Fruit fly (Drosophila melanogaster) whole organism, embryonic: Measurements from ENCODE around the gene Rab26.

Experiments used
- B-H2 ChIP-seq: fragments of 200-800 bp; sonication (Bioruptor generic); optimal IDR thresholded peaks from 2 replicates; lab custom pipeline; 2018; ENCODE audit warnings: missing biosample characterization, mild to moderate bottlenecking, missing genetic modification characterization
- CG11560 ChIP-seq: fragments of 200-800 bp; sonication (Bioruptor generic); IDR thresholded peaks from 3 replicates; pipeline ENCODE4 v1.3.6; 2022; ENCODE audit warnings: missing biosample characterization, missing genetic modification characterization
- CG11723 ChIP-seq: fragments of 200-800 bp; sonication (Bioruptor generic); optimal IDR thresholded peaks from 2 replicates; lab custom pipeline; 2017; ENCODE audit warnings: missing biosample characterization, mild to moderate bottlenecking, missing genetic modification characterization
- CG13894 ChIP-seq: fragments of 200-800 bp; sonication (Bioruptor generic); optimal IDR thresholded peaks from 3 replicates; lab custom pipeline; 2018; ENCODE audit warnings: missing biosample characterization, mild to moderate bottlenecking, missing genetic modification characterization, moderate library complexity
- CG14710 ChIP-seq: fragments of 200-800 bp; sonication (Bioruptor generic); optimal IDR thresholded peaks from 3 replicates; lab custom pipeline; 2019; ENCODE audit warnings: missing biosample characterization, mild to moderate bottlenecking, missing genetic modification characterization, moderate library complexity
- CG14860 ChIP-seq: fragments of 200-800 bp; sonication (Bioruptor generic); IDR thresholded peaks from 3 replicates; pipeline ENCODE4 v1.3.6; 2022; ENCODE audit warnings: missing biosample characterization, missing genetic modification characterization; ENCODE audit not compliant: partially characterized antibody
- CG2129 ChIP-seq: fragments of 200-800 bp; sonication (Bioruptor generic); IDR thresholded peaks from 2 replicates; pipeline ENCODE4 v1.3.6; 2022; ENCODE audit warnings: missing biosample characterization, missing genetic modification characterization; ENCODE audit not compliant: partially characterized antibody
- CG2875 ChIP-seq: fragments of 200-800 bp; sonication (Bioruptor generic); optimal IDR thresholded peaks from 2 replicates; lab custom pipeline; 2017; ENCODE audit warnings: missing biosample characterization, mild to moderate bottlenecking, missing genetic modification characterization, missing genetic modification reagents
- CG30020 ChIP-seq: fragments of 200-800 bp; optimal IDR thresholded peaks from 2 replicates; lab custom pipeline; 2019; ENCODE audit warnings: missing biosample characterization, mild to moderate bottlenecking, missing genetic modification characterization, moderate library complexity
- CG33213 ChIP-seq: fragments of 200-800 bp; sonication (Bioruptor generic); optimal IDR thresholded peaks from 3 replicates; lab custom pipeline; 2016; ENCODE audit warnings: missing biosample characterization, missing genetic modification characterization
- CG3995 ChIP-seq: fragments of 200-800 bp; sonication (Bioruptor generic); optimal IDR thresholded peaks from 3 replicates; lab custom pipeline; 2016; ENCODE audit warnings: missing biosample characterization, missing genetic modification characterization
- CG4424 ChIP-seq: fragments of 200-800 bp; sonication (Bioruptor generic); optimal IDR thresholded peaks from 3 replicates; lab custom pipeline; 2016; ENCODE audit warnings: missing biosample characterization, missing genetic modification characterization
- CG4707 ChIP-seq: fragments of 200-800 bp; sonication (Bioruptor generic); optimal IDR thresholded peaks from 2 replicates; lab custom pipeline; 2018; ENCODE audit warnings: missing biosample characterization, mild to moderate bottlenecking, missing genetic modification characterization, moderate library complexity
- CG4820 ChIP-seq: fragments of 200-800 bp; sonication (Bioruptor generic); optimal IDR thresholded peaks from 3 replicates; lab custom pipeline; 2016; ENCODE audit warnings: missing biosample characterization, missing genetic modification characterization
- CG7786 ChIP-seq: fragments of 200-800 bp; sonication (Bioruptor generic); optimal IDR thresholded peaks from 2 replicates; lab custom pipeline; 2016; ENCODE audit warnings: missing biosample characterization, missing genetic modification characterization
- CG8089 ChIP-seq: fragments of 200-800 bp; sonication (Bioruptor generic); optimal IDR thresholded peaks from 3 replicates; lab custom pipeline; 2016; ENCODE audit warnings: missing biosample characterization, missing genetic modification characterization
- CG8478 ChIP-seq: fragments of >200 bp; optimal IDR thresholded peaks from 2 replicates; lab custom pipeline; 2018
- CkIIα-i1 ChIP-seq: fragments of 200-800 bp; sonication (Bioruptor generic); IDR thresholded peaks from 2 replicates; pipeline ENCODE4 v1.3.6; 2022; ENCODE audit warnings: missing biosample characterization, missing genetic modification characterization
- Dad ChIP-seq: fragments of 200-800 bp; sonication (Bioruptor generic); optimal IDR thresholded peaks from 3 replicates; lab custom pipeline; 2016; ENCODE audit warnings: missing biosample characterization, missing genetic modification characterization
- Dip3 ChIP-seq: fragments of 200-800 bp; sonication (Bioruptor generic); optimal IDR thresholded peaks from 3 replicates; lab custom pipeline; 2016; ENCODE audit warnings: missing biosample characterization, missing genetic modification characterization
- Doc2 ChIP-seq: fragments of 200-800 bp; sonication (Bioruptor generic); IDR thresholded peaks from 2 replicates; pipeline ENCODE4 v1.3.6; 2022; ENCODE audit warnings: missing biosample characterization, missing genetic modification characterization
- HLHmδ ChIP-seq: fragments of 200-800 bp; sonication (Bioruptor generic); optimal IDR thresholded peaks from 2 replicates; lab custom pipeline; 2018; ENCODE audit warnings: missing biosample characterization, mild to moderate bottlenecking, missing genetic modification characterization, moderate library complexity
- HmgZ ChIP-seq: fragments of 200-800 bp; sonication (Bioruptor generic); optimal IDR thresholded peaks from 2 replicates; lab custom pipeline; 2018; ENCODE audit warnings: missing biosample characterization, mild to moderate bottlenecking, missing genetic modification characterization
- MBD-R2 ChIP-seq: fragments of 200-800 bp; sonication (Bioruptor generic); IDR thresholded peaks from 2 replicates; pipeline ENCODE4 v1.3.6; 2022; ENCODE audit warnings: missing biosample characterization, missing genetic modification characterization
- Nf-YC ChIP-seq: fragments of 200-800 bp; optimal IDR thresholded peaks from 3 replicates; lab custom pipeline; 2019; ENCODE audit warnings: missing biosample characterization, mild to moderate bottlenecking, missing genetic modification characterization, moderate library complexity
- Rfx ChIP-seq: fragments of 200-800 bp; sonication (Bioruptor generic); IDR thresholded peaks from 2 replicates; pipeline ENCODE4 v1.3.6; 2022; ENCODE audit warnings: missing biosample characterization, missing genetic modification characterization
- Ssrp ChIP-seq: fragments of 200-800 bp; sonication (Bioruptor generic); optimal IDR thresholded peaks from 2 replicates; lab custom pipeline; 2018; ENCODE audit warnings: missing biosample characterization, mild to moderate bottlenecking, missing genetic modification characterization, moderate library complexity
- YL-1 ChIP-seq: fragments of 200-800 bp; sonication (Bioruptor generic); optimal IDR thresholded peaks from 3 replicates; lab custom pipeline; 2017; ENCODE audit warnings: missing biosample characterization, mild to moderate bottlenecking, missing genetic modification characterization
- az2 ChIP-seq: fragments of 200-800 bp; sonication (Bioruptor generic); optimal IDR thresholded peaks from 3 replicates; lab custom pipeline; 2016; ENCODE audit warnings: missing biosample characterization, missing genetic modification characterization
- caup ChIP-seq: fragments of 200-800 bp; sonication (Bioruptor generic); optimal IDR thresholded peaks from 3 replicates; lab custom pipeline; 2017; ENCODE audit warnings: missing biosample characterization, mild to moderate bottlenecking, missing genetic modification characterization, moderate library complexity; ENCODE audit not compliant: severe bottlenecking
- chif ChIP-seq, 2 experiments: fragments of 200-800 bp; sonication (Bioruptor generic); optimal IDR thresholded peaks; 3 replicates each; lab custom pipeline; 2016; ENCODE audit warnings: missing biosample characterization in 2 of 2, missing genetic modification characterization in 2 of 2
- grau ChIP-seq: fragments of 200-800 bp; optimal IDR thresholded peaks from 3 replicates; lab custom pipeline; 2019; ENCODE audit warnings: missing biosample characterization, mild to moderate bottlenecking, missing genetic modification characterization, moderate library complexity
- gsb-n ChIP-seq: fragments of 200-800 bp; sonication (Bioruptor generic); optimal IDR thresholded peaks from 3 replicates; lab custom pipeline; 2018; ENCODE audit warnings: missing biosample characterization, mild to moderate bottlenecking, missing genetic modification characterization
- hb ChIP-seq: fragments of 200-800 bp; sonication (Bioruptor generic); IDR thresholded peaks from 3 replicates; pipeline ENCODE4 v1.3.6; 2022; ENCODE audit warnings: missing biosample characterization, missing genetic modification characterization; ENCODE audit not compliant: partially characterized antibody
- jigr1 ChIP-seq: fragments of 200-800 bp; sonication (Bioruptor generic); IDR thresholded peaks from 3 replicates; pipeline ENCODE4 v1.3.6; 2022; ENCODE audit warnings: missing biosample characterization, missing genetic modification characterization
- knrl ChIP-seq: fragments of 200-800 bp; sonication (Bioruptor generic); IDR thresholded peaks from 3 replicates; pipeline ENCODE4 v1.3.6; 2022; ENCODE audit warnings: missing biosample characterization, missing genetic modification characterization; ENCODE audit not compliant: partially characterized antibody
- lilli ChIP-seq: fragments of 200-800 bp; sonication (Bioruptor generic); optimal IDR thresholded peaks from 3 replicates; lab custom pipeline; 2016; ENCODE audit warnings: missing biosample characterization, missing genetic modification characterization
- luna ChIP-seq: fragments of 200-800 bp; sonication (Bioruptor generic); optimal IDR thresholded peaks from 2 replicates; lab custom pipeline; 2016; ENCODE audit warnings: missing biosample characterization, missing genetic modification characterization
- nerfin-2 ChIP-seq: fragments of 200-800 bp; sonication (Bioruptor generic); IDR thresholded peaks from 2 replicates; pipeline ENCODE4 v1.3.6; 2022; ENCODE audit warnings: missing biosample characterization, missing genetic modification characterization; ENCODE audit not compliant: partially characterized antibody
- nom ChIP-seq: fragments of 200-800 bp; sonication (Bioruptor generic); optimal IDR thresholded peaks from 2 replicates; lab custom pipeline; 2017; ENCODE audit warnings: missing biosample characterization, missing genetic modification characterization, mild to moderate bottlenecking, moderate library complexity, missing genetic modification reagents
- p53 ChIP-seq: fragments of 200-800 bp; sonication (Bioruptor generic); optimal IDR thresholded peaks from 2 replicates; lab custom pipeline; 2016; ENCODE audit warnings: missing biosample characterization, missing genetic modification characterization
- pan ChIP-seq, 4 experiments: fragments of >200 bp in 3 of 4; fragments of 200-800 bp in 1 of 4; sonication (Bioruptor generic) in 1 of 4; optimal IDR thresholded peaks in 3 of 4; IDR thresholded peaks in 1 of 4; 2 replicates each; pipeline versions ENCODE4 v1.3.6 to Lab custom; 2017 to 2022; ENCODE audit warnings: missing biosample characterization in 2 of 4, missing genetic modification characterization in 2 of 4, mixed read lengths in 1 of 4
- sens ChIP-seq: fragments of 200-800 bp; sonication (Bioruptor generic); peaks from one replicate; lab custom pipeline; 2016; ENCODE audit warnings: missing biosample characterization, missing genetic modification characterization
- sqz ChIP-seq: fragments of 200-800 bp; sonication (Bioruptor generic); optimal IDR thresholded peaks from 3 replicates; lab custom pipeline; 2018; ENCODE audit warnings: missing biosample characterization, mild to moderate bottlenecking, missing genetic modification characterization
- ssp ChIP-seq: fragments of 200-800 bp; sonication (Bioruptor generic); IDR thresholded peaks from 2 replicates; pipeline ENCODE4 v1.3.6; 2022; ENCODE audit warnings: missing biosample characterization, missing genetic modification characterization
- trem ChIP-seq: fragments of 200-800 bp; optimal IDR thresholded peaks from 3 replicates; lab custom pipeline; 2019; ENCODE audit warnings: missing biosample characterization, mild to moderate bottlenecking, missing genetic modification characterization, moderate library complexity
- zen ChIP-seq: fragments of 200-800 bp; sonication (Bioruptor generic); optimal IDR thresholded peaks from 3 replicates; lab custom pipeline; 2018; ENCODE audit warnings: missing biosample characterization, mild to moderate bottlenecking, missing genetic modification characterization, moderate library complexity

Gene Rab26

dm6 chr3L:21317416-21318259 is 936 bp upstream of the Rab26 start, which contains the start of gene Pc (continued):
- TF ChIP-seq az2 (GFP tag; lab: Kevin White, UChicago) (no peak), knrl (peak; percentile 89), nerfin-2 (GFP tag; lab: Robert Waterston, UW) (peak; percentile 84), HLHmδ (GFP tag; lab: Kevin White, UChicago) (no peak), CG4820 (GFP tag; lab: Kevin White, UChicago) (no peak), CG11723 (no peak), chif (GFP tag; optimal IDR thresholded peaks at IDR 0.05; lab: Kevin White, UChicago) (peak in 1 of 2 experiments; percentile 37), sens (GFP tag; lab: Kevin White, UChicago) (peak; percentile 51), trem (peak; percentile 73), B-H2 (GFP tag; lab: Kevin White, UChicago) (peak; percentile 22), Rfx (GFP tag; lab: Robert Waterston, UW) (peak; percentile 43), Nf-YC (peak; percentile 44), luna (GFP tag; lab: Kevin White, UChicago) (no peak), sqz (no peak), p53 (peak; percentile 59), HmgZ (tag; lab: Kevin White, UChicago) (peak; percentile 68), hb (GFP tag; lab: Robert Waterston, UW) (peak; percentile 82; the same call in 2 of the 3 replicates), CG4424 (GFP tag; lab: Kevin White, UChicago) (no peak), grau (tag; lab: Kevin White, UChicago) (peak; percentile 17), CG11560 (tag; lab: Robert Waterston, UW) (peak; percentile 84; the same call in 2 of the 3 replicates), Dad (GFP tag; lab: Kevin White, UChicago) (peak; percentile 1), zen (tag; lab: Kevin White, UChicago) (peak; percentile 78), CkIIα-i1 (0 out of 2 replicates have a peak, but pooled peaks have one; percentile 13), CG2129 (GFP tag; lab: Robert Waterston, UW) (peak; percentile 60), CG3995 (GFP tag; lab: Kevin White, UChicago) (peak; percentile 24), CG8478 (lab: Kevin White, UChicago) (peak; percentile 65), CG30020 (tag; lab: Kevin White, UChicago) (peak; percentile 82), MBD-R2 (peak; percentile 80), CG14860 (GFP tag; lab: Robert Waterston, UW) (peak; percentile 67; the same call in 2 of the 3 replicates), caup (no peak), CG7786 (GFP tag; lab: Kevin White, UChicago) (peak; percentile 5), CG14710 (tag; lab: Kevin White, UChicago) (peak; percentile 74), CG33213 (peak; percentile 78), Ssrp (peak; percentile 13), lilli (peak; percentile 3), nom (no peak), Doc2 (GFP tag; lab: Robert Waterston, UW) (no peak), CG8089 (no peak), Dip3 (GFP tag; lab: Kevin White, UChicago) (peak; percentile 10), ssp (GFP tag; lab: Robert Waterston, UW) (0 out of 2 replicates have a peak, but pooled peaks have one; percentile 12), pan (optimal IDR thresholded peaks at IDR 0.05; lab: Kevin White, UChicago) (no peak), pan (GFP tag; optimal IDR thresholded peaks at IDR 0.05 in 1 of 2, IDR thresholded peaks at IDR 0.05 in 1 of 2) (no peak), CG2875 (GFP tag; lab: Kevin White, UChicago) (no peak), CG4707 (GFP tag; lab: Kevin White, UChicago) (no peak), YL-1 (peak; percentile 67), CG13894 (peak; percentile 55), jigr1 (GFP tag; lab: Robert Waterston, UW) (no peak; the same call in 2 of the 3 replicates), gsb-n (tag; lab: Kevin White, UChicago) (peak; percentile 23)
